Fruit fly (Drosophila melanogaster): Measurements from ENCODE around the gene Aven.

Aven gene

DNA sequence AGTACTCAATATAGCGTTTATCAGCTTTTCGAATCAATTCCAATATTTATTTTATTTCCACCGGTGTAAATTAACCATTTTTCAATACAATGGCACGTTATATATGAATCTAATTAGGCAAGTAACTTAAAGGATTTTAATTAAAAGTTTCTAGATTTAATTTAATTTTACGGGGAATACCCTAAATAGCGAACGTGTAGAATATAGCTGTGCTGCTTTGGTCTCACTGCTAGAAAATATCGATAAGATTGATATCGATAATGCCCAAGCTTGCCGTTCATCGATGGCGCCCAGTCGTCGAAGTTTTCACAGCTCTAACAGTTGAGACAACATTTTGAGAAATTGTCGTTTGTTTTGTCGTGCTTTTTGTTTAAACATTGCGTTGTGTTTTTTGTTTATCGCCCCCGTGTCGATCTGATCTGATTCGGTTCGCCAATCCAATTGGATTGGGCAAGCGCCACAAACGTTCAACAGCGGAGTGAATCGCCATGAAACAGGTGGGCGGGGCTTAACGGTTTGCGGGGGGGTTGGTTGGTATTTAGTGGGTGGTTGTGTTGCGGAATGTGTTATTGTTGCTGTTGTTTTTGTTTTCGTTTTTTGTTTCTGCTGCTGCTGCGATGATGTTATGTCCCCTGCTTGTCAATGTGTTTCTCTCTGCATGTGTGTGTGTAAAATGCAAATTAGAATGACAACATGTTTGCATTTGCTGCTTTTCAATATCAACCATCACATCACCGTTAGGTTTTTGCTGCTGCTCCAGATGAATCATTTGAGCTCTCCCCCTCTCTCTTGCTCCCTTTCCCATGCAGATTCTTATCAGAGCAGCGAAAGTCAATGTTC lies 2.1 kb upstream of the Aven start, which contains the start of gene Tomosyn (continued):
- peak; percentile 35 for TF ChIP-seq ems (GFP tag; optimal IDR thresholded peaks at IDR 0.05)
- TF ChIP-seq Atf-2 (GFP tag; optimal IDR thresholded peaks at IDR 0.05), result no peak
- 0 out of 3 replicates have a peak, but pooled peaks have one; percentile 19 for TF ChIP-seq CG11456 (GFP tag; IDR thresholded peaks at IDR 0.05)
- no peak for TF ChIP-seq dan (GFP tag; IDR thresholded peaks at IDR 0.05)
- TF ChIP-seq tna (GFP tag; IDR thresholded peaks at IDR 0.05; ENCODE audit: partially characterized antibody), result peak; percentile 54; the same call in 1 of the 2 replicates
- TF ChIP-seq CG16813 (GFP tag; IDR thresholded peaks at IDR 0.05; ENCODE audit: partially characterized antibody), result peak; percentile 80
- TF ChIP-seq en (GFP tag; optimal IDR thresholded peaks at IDR 0.05), result no peak
- TF ChIP-seq CG14014 (GFP tag; IDR thresholded peaks at IDR 0.05), result 0 out of 2 replicates have a peak, but pooled peaks have one; percentile 14
- peak; percentile 62 for TF ChIP-seq CG17829 (tag; optimal IDR thresholded peaks at IDR 0.05)
- TF ChIP-seq ftz-f1 (GFP tag; optimal IDR thresholded peaks at IDR 0.05), result no peak
- TF ChIP-seq CG8478 (optimal IDR thresholded peaks at IDR 0.05), result no peak
- peak; percentile 22 for TF ChIP-seq maf-S (GFP tag; optimal IDR thresholded peaks at IDR 0.05)
- peak; percentile 7 for TF ChIP-seq Antp (GFP tag; optimal IDR thresholded peaks at IDR 0.05)
- peak; percentile 47 for TF ChIP-seq CG1603 (tag; optimal IDR thresholded peaks at IDR 0.05)
- peak; percentile 86 for TF ChIP-seq bbx (GFP tag; IDR thresholded peaks at IDR 0.05; ENCODE audit: partially characterized antibody)
- no peak for TF ChIP-seq CG4707 (GFP tag; optimal IDR thresholded peaks at IDR 0.05)
- TF ChIP-seq CG15073 (GFP tag; optimal IDR thresholded peaks at IDR 0.05), result no peak
- TF ChIP-seq CG31441 (GFP tag; IDR thresholded peaks at IDR 0.05), result peak; percentile 36
- peak; percentile 59 for TF ChIP-seq lilli (GFP tag; optimal IDR thresholded peaks at IDR 0.05)
- TF ChIP-seq Ptx1 (GFP tag; IDR thresholded peaks at IDR 0.05), result peak; percentile 23; the same call in 1 of the 2 replicates
- no peak for TF ChIP-seq CG7745 (tag; optimal IDR thresholded peaks at IDR 0.05)
- no peak for TF ChIP-seq Nf-YA (GFP tag; IDR thresholded peaks at IDR 0.05)
- no peak for TF ChIP-seq D19B (GFP tag; optimal IDR thresholded peaks at IDR 0.05)
- TF ChIP-seq CG4854 (GFP tag; optimal IDR thresholded peaks at IDR 0.05), result peak; percentile 22
- TF ChIP-seq CG10147 (GFP tag; optimal IDR thresholded peaks at IDR 0.05), result peak; percentile 12
- peak; percentile 80 for TF ChIP-seq pzg (GFP tag; optimal IDR thresholded peaks at IDR 0.05)
- TF ChIP-seq nmo (GFP tag; optimal IDR thresholded peaks at IDR 0.05), result peak; percentile 49
- peak; percentile 49 for TF ChIP-seq ssp (GFP tag; IDR thresholded peaks at IDR 0.05)
- TF ChIP-seq Hr3 (GFP tag; optimal IDR thresholded peaks at IDR 0.05), result peak; percentile 35
- peak; percentile 12 for TF ChIP-seq grn (GFP tag; optimal IDR thresholded peaks at IDR 0.05)
- no peak for TF ChIP-seq ind (GFP tag; optimal IDR thresholded peaks at IDR 0.05)
- TF ChIP-seq CG18764 (GFP tag; optimal IDR thresholded peaks at IDR 0.05), result peak; percentile 4
- TF ChIP-seq trem (tag; optimal IDR thresholded peaks at IDR 0.05), result peak; percentile 54
- no peak for TF ChIP-seq CG42726 (GFP tag; IDR thresholded peaks at IDR 0.05; ENCODE audit: partially characterized antibody)
- peak; percentile 77 for TF ChIP-seq row (GFP tag; IDR thresholded peaks at IDR 0.05)
- TF ChIP-seq Ada2b (GFP tag; IDR thresholded peaks at IDR 0.05), result no peak
- peak; percentile 51 for TF ChIP-seq CG13624 (GFP tag; optimal IDR thresholded peaks at IDR 0.05)
- peak; percentile 46 for TF ChIP-seq zfh2 (GFP tag; optimal IDR thresholded peaks at IDR 0.05)
- peak; percentile 41 for TF ChIP-seq CG30403 (GFP tag; optimal IDR thresholded peaks at IDR 0.05)
- no peak for TF ChIP-seq ATbp (GFP tag; optimal IDR thresholded peaks at IDR 0.05)
- peak; percentile 64 for TF ChIP-seq CG2712 (tag; optimal IDR thresholded peaks at IDR 0.05)
- no peak for TF ChIP-seq Oli (tag; optimal IDR thresholded peaks at IDR 0.05)
- peak; percentile 82 for TF ChIP-seq amos (GFP tag; IDR thresholded peaks at IDR 0.05; ENCODE audit: partially characterized antibody)
- no peak for TF ChIP-seq HHEX (GFP tag; optimal IDR thresholded peaks at IDR 0.05)
- TF ChIP-seq mld (GFP tag; IDR thresholded peaks at IDR 0.05; ENCODE audit: partially characterized antibody), result peak; percentile 58; the same call in 1 of the 3 replicates
- TF ChIP-seq Hsf (GFP tag; optimal IDR thresholded peaks at IDR 0.05), result peak; percentile 28
- TF ChIP-seq unc-4 (GFP tag; IDR thresholded peaks at IDR 0.05; ENCODE audit: partially characterized antibody), result peak; percentile 74
- TF ChIP-seq psq (GFP tag; optimal IDR thresholded peaks at IDR 0.05), result no peak
- TF ChIP-seq her (GFP tag; optimal IDR thresholded peaks at IDR 0.05), result peak; percentile 48
